Worm (Caenorhabditis elegans) whole organism, midembryonic: ENCODE data around the gene icap-1.

Source experiments
- T22C8.4 ChIP-seq: fragments of 200-800 bp; sonication (Bioruptor generic); IDR thresholded peaks from 2 replicates; pipeline ENCODE4 v1.3.6; 2022; ENCODE audit warnings: missing genetic modification characterization, missing compliant biosample characterization
- cog-1 ChIP-seq: sonication (generic microtip); optimal IDR thresholded peaks from 2 replicates; lab custom pipeline; 2016; ENCODE audit warnings: missing genetic modification characterization, missing compliant biosample characterization
- flt-1 ChIP-seq: fragments of 200-800 bp; sonication (Bioruptor generic); IDR thresholded peaks from 2 replicates; pipeline ENCODE4 v1.3.6; 2022; ENCODE audit warnings: missing genetic modification characterization, missing compliant biosample characterization
- med-1 ChIP-seq: sonication (generic microtip); optimal IDR thresholded peaks from 2 replicates; lab custom pipeline; 2017; ENCODE audit warnings: missing genetic modification characterization, mild to moderate bottlenecking, missing compliant biosample characterization, antibody characterized with exemption, missing genetic modification reagents; ENCODE audit not compliant: insufficient read depth
- ref-1 ChIP-seq: fragments of 200-800 bp; sonication (Bioruptor generic); conservative IDR thresholded peaks from 2 replicates; pipeline ENCODE4 v1.3.6; 2022; ENCODE audit warnings: missing genetic modification reagents, missing genetic modification characterization, missing compliant biosample characterization
- tab-1 ChIP-seq: fragments of 200-800 bp; sonication (Bioruptor generic); IDR thresholded peaks from 2 replicates; pipeline ENCODE4 v1.3.6; 2022; ENCODE audit warnings: missing genetic modification characterization, missing compliant biosample characterization
- ztf-23 ChIP-seq: fragments of 200-800 bp; sonication (Bioruptor generic); IDR thresholded peaks from 2 replicates; pipeline ENCODE4 v1.3.6; 2022; ENCODE audit warnings: missing genetic modification reagents, missing genetic modification characterization, missing compliant biosample characterization
- ztf-29 ChIP-seq: fragments of 200-800 bp; sonication (Bioruptor generic); IDR thresholded peaks from 2 replicates; pipeline ENCODE4 v1.3.6; 2022; ENCODE audit warnings: missing genetic modification reagents, missing genetic modification characterization, missing compliant biosample characterization

- TF ChIP-seq cog-1 (no peak), flt-1 (GFP tag; lab: Robert Waterston, UW) (no peak), ztf-29 (GFP tag; lab: Robert Waterston, UW) (no peak), med-1 (no peak), ztf-23 (GFP tag; lab: Robert Waterston, UW) (no peak), ref-1 (GFP tag; lab: Robert Waterston, UW) (no peak), tab-1 (GFP tag; lab: Robert Waterston, UW) (no peak), T22C8.4 (GFP tag; lab: Robert Waterston, UW) (no peak)
Observed at ce11 chrIV:13827586-13827985, 40.8 kb upstream of the icap-1 start, which contains the start of gene rga-5.
